Worm (Caenorhabditis elegans) whole organism, early embryonic: ENCODE data around the gene atp-5.

Source experiments
- B0310.2 ChIP-seq: sonication (generic microtip); optimal IDR thresholded peaks from 2 replicates; lab custom pipeline; 2016; ENCODE audit warnings: mild to moderate bottlenecking, missing genetic modification characterization, missing compliant biosample characterization
- F13C5.2 ChIP-seq: sonication (generic microtip); optimal IDR thresholded peaks from 2 replicates; lab custom pipeline; 2017; ENCODE audit warnings: mild to moderate bottlenecking, missing genetic modification characterization, inconsistent platforms, missing compliant biosample characterization
- aly-1 ChIP-seq: sonication (generic microtip); optimal IDR thresholded peaks from 2 replicates; lab custom pipeline; 2016; ENCODE audit warnings: missing genetic modification characterization, missing compliant biosample characterization
- ama-1 ChIP-seq: fragments of 150-350 bp; optimal IDR thresholded peaks from 2 replicates; lab custom pipeline; 2014
- ceh-13 ChIP-seq: fragments of 200-800 bp; sonication (Bioruptor generic); optimal IDR thresholded peaks from 2 replicates; lab custom pipeline; 2018; ENCODE audit warnings: mild to moderate bottlenecking, missing genetic modification characterization, missing compliant biosample characterization
- ceh-36 ChIP-seq: sonication (generic microtip); optimal IDR thresholded peaks from 2 replicates; lab custom pipeline; 2016; ENCODE audit warnings: missing genetic modification characterization, inconsistent platforms, missing compliant biosample characterization
- ets-7 ChIP-seq: sonication (generic microtip); optimal IDR thresholded peaks from 2 replicates; lab custom pipeline; 2016; ENCODE audit warnings: missing genotype, missing genetic modification characterization, missing compliant biosample characterization
- flt-1 ChIP-seq: fragments of 200-800 bp; sonication (Bioruptor generic); IDR thresholded peaks from 2 replicates; pipeline ENCODE4 v1.3.6; 2022; ENCODE audit warnings: missing genetic modification characterization, missing compliant biosample characterization
- hmbx-1 ChIP-seq: sonication (generic microtip); optimal IDR thresholded peaks from 2 replicates; lab custom pipeline; 2016; ENCODE audit warnings: mild to moderate bottlenecking, missing genetic modification characterization, missing compliant biosample characterization
- hmg-4 ChIP-seq: fragments of 200-800 bp; sonication (Bioruptor generic); optimal IDR thresholded peaks from 2 replicates; lab custom pipeline; 2018; ENCODE audit warnings: mild to moderate bottlenecking, missing genetic modification characterization, missing compliant biosample characterization
- hnd-1 ChIP-seq: sonication (generic microtip); optimal IDR thresholded peaks from 2 replicates; lab custom pipeline; 2016; ENCODE audit warnings: missing genetic modification characterization, missing compliant biosample characterization
- pes-1 ChIP-seq: fragments of 200-800 bp; sonication (Bioruptor generic); IDR thresholded peaks from 2 replicates; pipeline ENCODE4 v1.3.6; 2022; ENCODE audit warnings: missing genetic modification reagents, missing genetic modification characterization, missing compliant biosample characterization
- scrt-1 ChIP-seq: fragments of 200-800 bp; sonication (Bioruptor generic); IDR thresholded peaks from 2 replicates; pipeline ENCODE4 v1.3.6; 2022; ENCODE audit warnings: missing genetic modification characterization, missing compliant biosample characterization
- sea-1 ChIP-seq: fragments of 200-800 bp; sonication (Bioruptor generic); conservative IDR thresholded peaks from 2 replicates; pipeline ENCODE4 v1.3.6; 2022; ENCODE audit warnings: missing genetic modification characterization, missing compliant biosample characterization
- tbx-11 ChIP-seq: fragments of 200-800 bp; sonication (Bioruptor generic); IDR thresholded peaks from 2 replicates; pipeline ENCODE4 v1.3.6; 2022; ENCODE audit warnings: missing genetic modification characterization, missing compliant biosample characterization
- tbx-37 ChIP-seq: fragments of 200-800 bp; sonication (Bioruptor generic); conservative IDR thresholded peaks from 2 replicates; pipeline ENCODE4 v1.3.6; 2022; ENCODE audit warnings: missing genetic modification reagents, missing genetic modification characterization, missing compliant biosample characterization
- tra-4 ChIP-seq: sonication (generic microtip); optimal IDR thresholded peaks from 2 replicates; lab custom pipeline; 2017; ENCODE audit warnings: missing genetic modification characterization, missing compliant biosample characterization

Gene atp-5

ce11 chrV:11161791-11162190 is 38.1 kb upstream of the atp-5 start, which contains the start of gene srg-41:
Gene srg-41 (minus strand): TSS chrV:11161891.
- no peak for TF ChIP-seq sea-1 (GFP tag; lab: Robert Waterston, UW)
- TF ChIP-seq hmbx-1 (tag; lab: Kevin White, UChicago) = no peak
- no peak for TF ChIP-seq pes-1 (GFP tag; lab: Robert Waterston, UW)
- TF ChIP-seq tbx-37 = no peak
- TF ChIP-seq hnd-1 (tag; lab: Kevin White, UChicago) = no peak
- no peak for TF ChIP-seq hmg-4 (GFP tag; lab: Kevin White, UChicago)
- TF ChIP-seq aly-1 (tag; lab: Kevin White, UChicago) = no peak
- no peak for TF ChIP-seq F13C5.2 (tag; lab: Kevin White, UChicago)
- no peak for TF ChIP-seq scrt-1 (GFP tag; lab: Robert Waterston, UW)
- TF ChIP-seq B0310.2 (tag; lab: Kevin White, UChicago) = no peak
- TF ChIP-seq ama-1 (lab: Kevin White, UChicago) = no peak
- TF ChIP-seq ceh-13 = no peak
- TF ChIP-seq ets-7 (tag; lab: Kevin White, UChicago) = no peak
- TF ChIP-seq tbx-11 (GFP tag; lab: Robert Waterston, UW) = no peak

ce11 chrV:11157947-11158346 is 34.3 kb upstream of the atp-5 start, which contains the start of gene srg-42:
Gene srg-42 (minus strand): TSS chrV:11158047.
- TF ChIP-seq sea-1 (GFP tag; lab: Robert Waterston, UW) = no peak
- TF ChIP-seq ceh-13 = no peak
- TF ChIP-seq B0310.2 (tag; lab: Kevin White, UChicago) = no peak
- TF ChIP-seq flt-1 (GFP tag; lab: Robert Waterston, UW) = no peak
- no peak for TF ChIP-seq F13C5.2 (tag; lab: Kevin White, UChicago)
- TF ChIP-seq ets-7 (tag; lab: Kevin White, UChicago) = no peak
- TF ChIP-seq hmg-4 (GFP tag; lab: Kevin White, UChicago) = no peak
- TF ChIP-seq hmbx-1 (tag; lab: Kevin White, UChicago) = no peak
- TF ChIP-seq tbx-37 = no peak
- no peak for TF ChIP-seq hnd-1 (tag; lab: Kevin White, UChicago)
- TF ChIP-seq ama-1 (lab: Kevin White, UChicago) = no peak
- TF ChIP-seq tbx-11 (GFP tag; lab: Robert Waterston, UW) = no peak
- TF ChIP-seq ceh-36 (tag; lab: Kevin White, UChicago) = no peak

DNA sequence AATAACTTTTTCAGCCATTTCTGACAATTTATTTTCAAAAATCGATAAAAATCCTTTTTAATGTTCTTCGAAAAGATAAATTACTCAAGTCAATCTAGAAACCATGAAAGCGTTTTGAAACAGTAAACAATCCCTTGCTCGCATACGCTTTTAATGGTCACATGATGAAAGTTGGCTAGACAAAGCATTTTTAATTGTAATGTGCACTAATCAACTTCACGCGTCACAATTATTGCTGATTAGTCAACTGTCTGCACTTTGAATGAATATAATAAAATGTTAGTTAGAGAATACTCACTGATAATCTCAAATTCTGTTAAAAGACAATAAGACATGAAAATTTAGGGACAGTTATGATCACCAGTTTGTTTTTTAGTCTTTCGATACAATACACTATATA is 32.9 kb upstream of the atp-5 start:
- TF ChIP-seq F13C5.2 (tag; lab: Kevin White, UChicago) (no peak), hmbx-1 (tag; lab: Kevin White, UChicago) (no peak), scrt-1 (GFP tag; lab: Robert Waterston, UW) (no peak), hnd-1 (tag; lab: Kevin White, UChicago) (no peak), hmg-4 (GFP tag; lab: Kevin White, UChicago) (no peak), sea-1 (GFP tag; lab: Robert Waterston, UW) (no peak), B0310.2 (tag; lab: Kevin White, UChicago) (no peak), tbx-37 (no peak), flt-1 (GFP tag; lab: Robert Waterston, UW) (no peak), ceh-36 (tag; lab: Kevin White, UChicago) (no peak), aly-1 (tag; lab: Kevin White, UChicago) (no peak), ama-1 (lab: Kevin White, UChicago) (no peak), ets-7 (tag; lab: Kevin White, UChicago) (no peak), pes-1 (GFP tag; lab: Robert Waterston, UW) (no peak), ceh-13 (no peak), tbx-11 (GFP tag; lab: Robert Waterston, UW) (no peak), tra-4 (no peak)

DNA sequence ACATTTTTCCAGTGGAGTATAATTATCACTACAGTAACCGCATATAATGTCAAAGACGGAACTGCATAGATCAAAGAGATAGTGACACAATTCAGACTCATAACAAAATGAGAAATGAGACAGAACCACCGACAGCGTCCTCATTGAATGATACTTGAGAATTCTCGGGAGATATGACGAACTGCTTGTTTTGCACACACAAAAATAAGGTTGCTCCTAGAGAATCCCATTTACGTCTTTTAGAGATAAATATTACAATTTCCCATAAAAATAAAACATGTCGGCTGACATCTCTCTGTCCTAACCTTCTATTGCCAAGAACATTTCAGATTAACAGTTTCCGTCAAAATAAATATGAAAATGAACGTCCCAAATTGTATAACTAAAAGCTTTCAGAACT is 31.9 kb upstream of the atp-5 start, which contains the start of gene srg-38:
Gene srg-38 (minus strand): TSS at position 101 of the 400 bp plus-strand sequence.
- TF ChIP-seq ceh-36 (tag; lab: Kevin White, UChicago) = no peak
- no peak for TF ChIP-seq F13C5.2 (tag; lab: Kevin White, UChicago)
- no peak for TF ChIP-seq hmg-4 (GFP tag; lab: Kevin White, UChicago)
- no peak for TF ChIP-seq tbx-37

DNA sequence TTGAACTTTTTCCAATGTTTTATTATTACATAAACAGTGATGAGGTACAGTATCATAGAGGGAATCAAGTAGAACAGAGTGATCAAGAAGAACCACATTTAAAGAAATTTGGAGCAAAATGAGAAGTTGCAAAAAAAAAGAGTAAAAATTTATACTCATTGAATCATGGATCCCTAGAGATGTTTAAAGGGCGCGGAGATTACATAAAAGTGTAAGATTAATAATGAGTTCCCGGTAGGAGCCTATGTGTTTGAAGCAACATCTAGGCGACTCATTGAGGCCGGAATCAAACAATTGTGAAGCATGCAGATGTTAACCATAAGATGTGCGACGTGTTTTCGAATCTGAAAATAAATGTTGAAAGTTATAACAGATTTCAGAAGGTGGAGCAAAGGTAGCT is 28.7 kb upstream of the atp-5 start, which contains the start of gene srg-39:
Gene srg-39 (minus strand): TSS at position 101 of the 400 bp plus-strand sequence.
- TF ChIP-seq hmbx-1 (tag; lab: Kevin White, UChicago) (no peak), ceh-36 (tag; lab: Kevin White, UChicago) (no peak), B0310.2 (tag; lab: Kevin White, UChicago) (no peak), sea-1 (GFP tag; lab: Robert Waterston, UW) (no peak), tra-4 (no peak), tbx-11 (GFP tag; lab: Robert Waterston, UW) (no peak), tbx-37 (no peak), ama-1 (lab: Kevin White, UChicago) (no peak), pes-1 (GFP tag; lab: Robert Waterston, UW) (no peak), aly-1 (tag; lab: Kevin White, UChicago) (no peak), hnd-1 (tag; lab: Kevin White, UChicago) (no peak), flt-1 (GFP tag; lab: Robert Waterston, UW) (no peak), ceh-13 (no peak), ets-7 (tag; lab: Kevin White, UChicago) (no peak), F13C5.2 (tag; lab: Kevin White, UChicago) (no peak), hmg-4 (GFP tag; lab: Kevin White, UChicago) (no peak), scrt-1 (GFP tag; lab: Robert Waterston, UW) (no peak)

DNA sequence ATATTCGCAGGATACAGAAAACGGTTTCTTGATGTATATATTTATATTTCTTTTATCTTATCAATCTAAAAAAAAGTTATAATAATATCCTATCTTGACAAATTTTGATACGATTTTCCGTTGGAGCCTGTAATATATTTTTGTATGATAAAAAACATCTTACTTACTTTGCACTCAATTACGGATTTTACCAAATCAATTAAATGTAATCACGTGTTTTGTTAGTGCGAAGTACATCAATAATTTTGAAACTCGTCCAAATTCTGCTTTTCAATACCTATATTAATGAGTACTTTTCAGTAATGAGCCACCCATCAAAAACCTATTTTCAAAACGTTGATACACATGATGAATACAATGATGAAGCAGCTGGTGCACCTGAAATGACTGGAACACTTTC is 25.7 kb upstream of the atp-5 start, which contains the start of gene T19C4.1:
Gene T19C4.1 (plus strand): TSS at position 301 of the 400 bp plus-strand sequence.
- TF ChIP-seq F13C5.2 (tag; lab: Kevin White, UChicago) (no peak), ama-1 (lab: Kevin White, UChicago) (no peak), tra-4 (no peak), ceh-13 (no peak), aly-1 (tag; lab: Kevin White, UChicago) (no peak), hmbx-1 (tag; lab: Kevin White, UChicago) (no peak), B0310.2 (tag; lab: Kevin White, UChicago) (no peak), hmg-4 (GFP tag; lab: Kevin White, UChicago) (no peak), sea-1 (GFP tag; lab: Robert Waterston, UW) (no peak), hnd-1 (tag; lab: Kevin White, UChicago) (no peak), scrt-1 (GFP tag; lab: Robert Waterston, UW) (no peak), ceh-36 (tag; lab: Kevin White, UChicago) (no peak), tbx-11 (GFP tag; lab: Robert Waterston, UW) (no peak), flt-1 (GFP tag; lab: Robert Waterston, UW) (no peak), tbx-37 (no peak), ets-7 (tag; lab: Kevin White, UChicago) (no peak), pes-1 (GFP tag; lab: Robert Waterston, UW) (no peak)
